Worm (Caenorhabditis elegans): ENCODE results near the gene T28H10.1.

Gene T28H10.1

ce11 chrV:12550036-12550626 is 46.5 kb downstream of the T28H10.1 start, which contains the start of gene F45D3.3:
F45D3.3 (minus strand) TSS chrV:12550385.
- peak in 1 of 2 experiments; percentile 38 for TF ChIP-seq lsy-2 (tag; optimal IDR thresholded peaks at IDR 0.05)
- TF ChIP-seq nhr-20 (tag; optimal IDR thresholded peaks at IDR 0.05) = peak; percentile 60
- TF ChIP-seq fkh-8 (tag; optimal IDR thresholded peaks at IDR 0.05) = no peak
- peak; percentile 34 for TF ChIP-seq nhr-90 (tag; optimal IDR thresholded peaks at IDR 0.05; ENCODE audit: poor library complexity)
- TF ChIP-seq pax-3 (tag; optimal IDR thresholded peaks at IDR 0.05) = no peak
- peak; percentile 4 for TF ChIP-seq mep-1 (tag; optimal IDR thresholded peaks at IDR 0.05)
- TF ChIP-seq ets-5 (GFP tag; IDR thresholded peaks at IDR 0.05) = no peak
- TF ChIP-seq rnt-1 (tag; optimal IDR thresholded peaks at IDR 0.05) = peak; percentile 8
- TF ChIP-seq mdl-1 (tag; optimal IDR thresholded peaks at IDR 0.05) = peak in 1 of 2 experiments; percentile 30
- TF ChIP-seq efl-1 (optimal IDR thresholded peaks at IDR 0.05) = no peak
- peak in 1 of 2 experiments; percentile 85 for TF ChIP-seq efl-1 (GFP tag; optimal IDR thresholded peaks at IDR 0.05 in 1 of 2)
- TF ChIP-seq zag-1 (tag; optimal IDR thresholded peaks at IDR 0.05) = no peak
- TF ChIP-seq ceh-63 (GFP tag; optimal IDR thresholded peaks at IDR 0.05) = no peak
- TF ChIP-seq nhr-19 (GFP tag; conservative IDR thresholded peaks at IDR 0.05) = peak; percentile 25
- peak; percentile 65 for TF ChIP-seq blmp-1 (tag; optimal IDR thresholded peaks at IDR 0.05)
- no peak for TF ChIP-seq Y116A8C.19 (tag; optimal IDR thresholded peaks at IDR 0.05; ENCODE audit: borderline replicate concordance)
- no peak for TF ChIP-seq unc-62 (GFP tag; optimal IDR thresholded peaks at IDR 0.05)
- no peak for TF ChIP-seq ceh-82 (tag; optimal IDR thresholded peaks at IDR 0.05)
- TF ChIP-seq skn-1 (tag; optimal IDR thresholded peaks at IDR 0.05) = no peak
- no peak for TF ChIP-seq snpc-4 (tag; optimal IDR thresholded peaks at IDR 0.05)
- TF ChIP-seq lin-35 (GFP tag; optimal IDR thresholded peaks at IDR 0.05) = peak in 1 of 2 experiments; percentile 18
- TF ChIP-seq vab-15 (tag; optimal IDR thresholded peaks at IDR 0.05) = no peak
- TF ChIP-seq hpl-2 (GFP tag; optimal IDR thresholded peaks at IDR 0.05) = no peak
- TF ChIP-seq ztf-4 (tag; optimal IDR thresholded peaks at IDR 0.05) = peak; percentile 47
- no peak for TF ChIP-seq C16A3.4 (tag; optimal IDR thresholded peaks at IDR 0.05)
- TF ChIP-seq lin-39 (tag; optimal IDR thresholded peaks at IDR 0.05) = no peak
- no peak for TF ChIP-seq irx-1 (tag; optimal IDR thresholded peaks at IDR 0.05)
- no peak for TF ChIP-seq dpl-1 (GFP tag; optimal IDR thresholded peaks at IDR 0.05)
- peak; percentile 46 for TF ChIP-seq lin-14 (GFP tag; optimal IDR thresholded peaks at IDR 0.05)
- TF ChIP-seq nhr-237 (tag; optimal IDR thresholded peaks at IDR 0.05) = no peak
- TF ChIP-seq hlh-17 (GFP tag; optimal IDR thresholded peaks at IDR 0.05; ENCODE audit: borderline replicate concordance) = no peak
- peak; percentile 3 for TF ChIP-seq snu-23 (GFP tag; optimal IDR thresholded peaks at IDR 0.05)
- no peak for TF ChIP-seq lin-15B (tag; optimal IDR thresholded peaks at IDR 0.05)
- peak in 3 of 6 experiments; percentile 1 to 32 (median 8) for TF ChIP-seq elt-3 (tag; optimal IDR thresholded peaks at IDR 0.05)
- no peak for TF ChIP-seq fkh-4 (tag; optimal IDR thresholded peaks at IDR 0.05; ENCODE audit: borderline replicate concordance)
- no peak for TF ChIP-seq elt-2 (tag; optimal IDR thresholded peaks at IDR 0.05)
- TF ChIP-seq nhr-12 (tag; optimal IDR thresholded peaks at IDR 0.05) = no peak
- no peak for TF ChIP-seq C34B4.2 (tag; optimal IDR thresholded peaks at IDR 0.05)
- TF ChIP-seq nhr-76 (tag; optimal IDR thresholded peaks at IDR 0.05) = no peak
- peak; percentile 54 for TF ChIP-seq nhr-71 (tag; optimal IDR thresholded peaks at IDR 0.05)
- TF ChIP-seq unc-130 (tag; optimal IDR thresholded peaks at IDR 0.05) = no peak
- TF ChIP-seq pqm-1 (tag; optimal IDR thresholded peaks at IDR 0.05) = no peak
- no peak for TF ChIP-seq ceh-88 (GFP tag; IDR thresholded peaks at IDR 0.05)
- TF ChIP-seq isw-1 (GFP tag; IDR thresholded peaks at IDR 0.05) = no peak
- no peak for TF ChIP-seq nhr-77 (tag; optimal IDR thresholded peaks at IDR 0.05)
- no peak for TF ChIP-seq nhr-84 (tag; optimal IDR thresholded peaks at IDR 0.05)
- no peak for TF ChIP-seq sptf-1 (tag; optimal IDR thresholded peaks at IDR 0.05)
- no peak for TF ChIP-seq efl-3 (GFP tag; optimal IDR thresholded peaks at IDR 0.05)
- TF ChIP-seq jun-1 (tag; optimal IDR thresholded peaks at IDR 0.05) = no peak
- peak; percentile 18 for TF ChIP-seq dsc-1 (tag; optimal IDR thresholded peaks at IDR 0.05)
- peak; percentile 90 for TF ChIP-seq ama-1 (optimal IDR thresholded peaks at IDR 0.05)
- peak; percentile 46 for TF ChIP-seq nhr-85 (tag)
- peak; percentile 42 for TF ChIP-seq tbx-2 (tag; optimal IDR thresholded peaks at IDR 0.05)

Data from whole organism, L1 larva.